Fruit fly (Drosophila melanogaster) whole organism, embryonic: Measurements from ENCODE around the gene CG44261.

Experiments used
- CG10209 ChIP-seq: fragments of 200-800 bp; sonication (Bioruptor generic); optimal IDR thresholded peaks from 3 replicates; lab custom pipeline; 2017; ENCODE audit warnings: missing biosample characterization, mild to moderate bottlenecking, missing genetic modification characterization, missing genetic modification reagents
- CG11696 ChIP-seq: fragments of 200-800 bp; sonication (Bioruptor generic); IDR thresholded peaks from 2 replicates; pipeline ENCODE4 v1.3.6; 2022; ENCODE audit warnings: missing biosample characterization, missing genetic modification characterization
- CG12744 ChIP-seq: fragments of 200-800 bp; sonication (Bioruptor generic); optimal IDR thresholded peaks from 2 replicates; lab custom pipeline; 2016; ENCODE audit warnings: missing biosample characterization, missing genetic modification characterization
- CG13624 ChIP-seq: fragments of 200-800 bp; sonication (Bioruptor generic); optimal IDR thresholded peaks from 2 replicates; lab custom pipeline; 2016; ENCODE audit warnings: missing biosample characterization, missing genetic modification characterization
- CG14441 ChIP-seq: fragments of 200-800 bp; sonication (Bioruptor generic); IDR thresholded peaks from 2 replicates; pipeline ENCODE4 v1.3.6; 2022; ENCODE audit warnings: missing biosample characterization, missing genetic modification characterization
- CG15011 ChIP-seq: fragments of 200-800 bp; sonication (Bioruptor generic); optimal IDR thresholded peaks from 3 replicates; lab custom pipeline; 2018; ENCODE audit warnings: missing biosample characterization, mild to moderate bottlenecking, missing genetic modification characterization
- CG1647 ChIP-seq: fragments of 200-800 bp; sonication (Bioruptor generic); optimal IDR thresholded peaks from 3 replicates; lab custom pipeline; 2016; ENCODE audit warnings: missing biosample characterization, missing genetic modification characterization
- CG17612 ChIP-seq: fragments of 200-800 bp; sonication (Bioruptor generic); IDR thresholded peaks from 2 replicates; pipeline ENCODE4 v1.3.6; 2022; ENCODE audit warnings: missing biosample characterization, missing genetic modification characterization
- CG2678 ChIP-seq: fragments of 200-800 bp; sonication (Bioruptor generic); optimal IDR thresholded peaks from 3 replicates; lab custom pipeline; 2019; ENCODE audit warnings: missing biosample characterization, mild to moderate bottlenecking, missing genetic modification characterization, moderate library complexity
- CG2712 ChIP-seq: fragments of 200-800 bp; optimal IDR thresholded peaks from 3 replicates; lab custom pipeline; 2019; ENCODE audit warnings: missing biosample characterization, mild to moderate bottlenecking, missing genetic modification characterization, moderate library complexity
- CG31365 ChIP-seq: fragments of 200-800 bp; sonication (Bioruptor generic); optimal IDR thresholded peaks from 2 replicates; lab custom pipeline; 2018; ENCODE audit warnings: missing biosample characterization, mild to moderate bottlenecking, missing genetic modification characterization
- CG3995 ChIP-seq: fragments of 200-800 bp; sonication (Bioruptor generic); optimal IDR thresholded peaks from 3 replicates; lab custom pipeline; 2016; ENCODE audit warnings: missing biosample characterization, missing genetic modification characterization
- CG4820 ChIP-seq: fragments of 200-800 bp; sonication (Bioruptor generic); optimal IDR thresholded peaks from 3 replicates; lab custom pipeline; 2016; ENCODE audit warnings: missing biosample characterization, missing genetic modification characterization
- CG8290 ChIP-seq, 3 experiments: fragments of 200-800 bp; sonication (Bioruptor generic); optimal IDR thresholded peaks; 2 replicates each; lab custom pipeline; 2016 to 2019; ENCODE audit warnings: missing biosample characterization in 3 of 3, missing genetic modification characterization in 3 of 3, mild to moderate bottlenecking in 2 of 3, moderate library complexity in 1 of 3
- CG8359 ChIP-seq: fragments of 200-800 bp; sonication (Bioruptor generic); optimal IDR thresholded peaks from 2 replicates; lab custom pipeline; 2017; ENCODE audit warnings: missing biosample characterization, mild to moderate bottlenecking, missing genetic modification characterization, borderline replicate concordance
- CG8478 ChIP-seq: fragments of >200 bp; optimal IDR thresholded peaks from 2 replicates; lab custom pipeline; 2018
- Dip2 ChIP-seq: fragments of 200-800 bp; sonication (Bioruptor generic); IDR thresholded peaks from 2 replicates; pipeline ENCODE4 v1.3.6; 2022; ENCODE audit warnings: missing biosample characterization, missing genetic modification characterization
- Dip3 ChIP-seq: fragments of 200-800 bp; sonication (Bioruptor generic); optimal IDR thresholded peaks from 3 replicates; lab custom pipeline; 2016; ENCODE audit warnings: missing biosample characterization, missing genetic modification characterization
- Ets65A ChIP-seq: fragments of 200-800 bp; sonication (Bioruptor generic); peaks from one replicate; lab custom pipeline; 2016; ENCODE audit warnings: missing biosample characterization, missing genetic modification characterization
- Hsf ChIP-seq: fragments of 200-800 bp; sonication (Bioruptor generic); optimal IDR thresholded peaks from 3 replicates; lab custom pipeline; 2016; ENCODE audit warnings: missing biosample characterization, missing genetic modification characterization
- Max ChIP-seq: fragments of 200-800 bp; sonication (Bioruptor generic); optimal IDR thresholded peaks from 2 replicates; lab custom pipeline; 2016; ENCODE audit warnings: missing biosample characterization, mild to moderate bottlenecking, missing genetic modification characterization
- NC2β ChIP-seq: fragments of 200-800 bp; sonication (Bioruptor generic); optimal IDR thresholded peaks from 2 replicates; lab custom pipeline; 2016; ENCODE audit warnings: missing biosample characterization, missing genetic modification characterization
- NK7.1 ChIP-seq: fragments of 200-800 bp; sonication (Bioruptor generic); optimal IDR thresholded peaks from 3 replicates; lab custom pipeline; 2016; ENCODE audit warnings: missing biosample characterization, missing genetic modification characterization
- Nf-YA ChIP-seq: fragments of 200-800 bp; sonication (Bioruptor generic); IDR thresholded peaks from 2 replicates; pipeline ENCODE4 v1.3.6; 2022; ENCODE audit warnings: missing biosample characterization, missing genetic modification characterization
- Sry-δ ChIP-seq: fragments of 200-800 bp; sonication (Bioruptor generic); optimal IDR thresholded peaks from 2 replicates; lab custom pipeline; 2016; ENCODE audit warnings: missing biosample characterization, missing genetic modification characterization
- Vsx1 ChIP-seq: fragments of 200-800 bp; sonication (Bioruptor generic); optimal IDR thresholded peaks from 2 replicates; lab custom pipeline; 2017; ENCODE audit warnings: missing biosample characterization, mild to moderate bottlenecking, missing genetic modification characterization, missing genetic modification reagents
- ap ChIP-seq: fragments of 200-800 bp; sonication (Bioruptor generic); IDR thresholded peaks from 2 replicates; pipeline ENCODE4 v1.3.6; 2022; ENCODE audit warnings: missing biosample characterization, missing genetic modification characterization
- az2 ChIP-seq: fragments of 200-800 bp; sonication (Bioruptor generic); optimal IDR thresholded peaks from 3 replicates; lab custom pipeline; 2016; ENCODE audit warnings: missing biosample characterization, missing genetic modification characterization
- bsh ChIP-seq, 2 experiments: fragments of 200-800 bp; sonication (Bioruptor generic); optimal IDR thresholded peaks; 2 replicates each; lab custom pipeline; 2017 to 2018; ENCODE audit warnings: mild to moderate bottlenecking in 2 of 2, missing biosample characterization in 2 of 2, missing genetic modification characterization in 2 of 2, moderate library complexity in 1 of 2
- btn ChIP-seq: fragments of 200-800 bp; sonication (Bioruptor generic); optimal IDR thresholded peaks from 2 replicates; lab custom pipeline; 2016; ENCODE audit warnings: missing biosample characterization, missing genetic modification characterization
- chn ChIP-seq: fragments of 200-800 bp; sonication (Bioruptor generic); optimal IDR thresholded peaks from 2 replicates; lab custom pipeline; 2016; ENCODE audit warnings: missing biosample characterization, missing genetic modification characterization
- dmrt11E ChIP-seq: fragments of 200-800 bp; sonication (Bioruptor generic); optimal IDR thresholded peaks from 3 replicates; lab custom pipeline; 2018; ENCODE audit warnings: missing biosample characterization, mild to moderate bottlenecking, missing genetic modification characterization, moderate library complexity
- fd64A ChIP-seq: fragments of 200-800 bp; sonication (Bioruptor generic); optimal IDR thresholded peaks from 3 replicates; lab custom pipeline; 2018; ENCODE audit warnings: missing biosample characterization, mild to moderate bottlenecking, missing genetic modification characterization
- fd96Cb ChIP-seq: fragments of 200-800 bp; sonication (Bioruptor generic); optimal IDR thresholded peaks from 2 replicates; lab custom pipeline; 2018; ENCODE audit warnings: missing biosample characterization, mild to moderate bottlenecking, missing genetic modification characterization, moderate library complexity
- grn ChIP-seq: fragments of 200-800 bp; sonication (Bioruptor generic); optimal IDR thresholded peaks from 3 replicates; lab custom pipeline; 2017; ENCODE audit warnings: missing biosample characterization, missing genetic modification characterization
- hbn ChIP-seq: fragments of 200-800 bp; sonication (Bioruptor generic); IDR thresholded peaks from 2 replicates; pipeline ENCODE4 v1.3.6; 2022; ENCODE audit warnings: missing biosample characterization, missing genetic modification characterization; ENCODE audit not compliant: partially characterized antibody
- her ChIP-seq: fragments of 200-800 bp; sonication (Bioruptor generic); optimal IDR thresholded peaks from 2 replicates; lab custom pipeline; 2016; ENCODE audit warnings: missing biosample characterization, missing genetic modification characterization
- hth ChIP-seq: fragments of >200 bp; optimal IDR thresholded peaks from 2 replicates; lab custom pipeline; 2017; ENCODE audit warnings: inconsistent platforms
- ken ChIP-seq: fragments of 200-800 bp; sonication (Bioruptor generic); IDR thresholded peaks from 3 replicates; pipeline ENCODE4 v1.3.6; 2022; ENCODE audit warnings: missing biosample characterization, missing genetic modification characterization
- lilli ChIP-seq: fragments of 200-800 bp; sonication (Bioruptor generic); optimal IDR thresholded peaks from 3 replicates; lab custom pipeline; 2016; ENCODE audit warnings: missing biosample characterization, missing genetic modification characterization
- lov ChIP-seq, 2 experiments: fragments of 200-800 bp in 1 of 2; fragments of >200 bp in 1 of 2; sonication (Bioruptor generic) in 1 of 2; IDR thresholded peaks in 1 of 2; optimal IDR thresholded peaks in 1 of 2; 2 replicates in 1 of 2; 3 replicates in 1 of 2; pipeline versions ENCODE4 v1.3.6 to Lab custom; 2017 to 2022; ENCODE audit warnings: missing biosample characterization in 1 of 2, missing genetic modification characterization in 1 of 2
- onecut ChIP-seq: fragments of 200-800 bp; sonication (Bioruptor generic); IDR thresholded peaks from 2 replicates; pipeline ENCODE4 v1.3.6; 2022; ENCODE audit warnings: missing biosample characterization, missing genetic modification characterization
- pho ChIP-seq: fragments of 200-800 bp; sonication (Bioruptor generic); optimal IDR thresholded peaks from 2 replicates; lab custom pipeline; 2016; ENCODE audit warnings: missing biosample characterization, missing genetic modification characterization
- seq ChIP-seq: fragments of 200-800 bp; sonication (Bioruptor generic); IDR thresholded peaks from 2 replicates; pipeline ENCODE4 v1.3.6; 2022; ENCODE audit warnings: missing biosample characterization, missing genetic modification characterization
- tna ChIP-seq: fragments of 200-800 bp; sonication (Bioruptor generic); IDR thresholded peaks from 2 replicates; pipeline ENCODE4 v1.3.6; 2022; ENCODE audit warnings: missing biosample characterization, missing genetic modification characterization; ENCODE audit not compliant: partially characterized antibody
- toy ChIP-seq: fragments of 200-800 bp; sonication (Bioruptor generic); IDR thresholded peaks from 2 replicates; pipeline ENCODE4 v1.3.6; 2022; ENCODE audit warnings: missing biosample characterization, missing genetic modification characterization
- trem ChIP-seq: fragments of 200-800 bp; optimal IDR thresholded peaks from 3 replicates; lab custom pipeline; 2019; ENCODE audit warnings: missing biosample characterization, mild to moderate bottlenecking, missing genetic modification characterization, moderate library complexity
- ttk ChIP-seq: fragments of 200-800 bp; sonication (Bioruptor generic); IDR thresholded peaks from 2 replicates; pipeline ENCODE4 v2.1.2; 2022; ENCODE audit warnings: missing biosample characterization, missing genetic modification characterization
- unpg ChIP-seq: fragments of 200-800 bp; sonication (Bioruptor generic); optimal IDR thresholded peaks from 3 replicates; lab custom pipeline; 2018; ENCODE audit warnings: missing biosample characterization, mild to moderate bottlenecking, missing genetic modification characterization, moderate library complexity
- zf30C ChIP-seq: fragments of 200-800 bp; sonication (Bioruptor generic); optimal IDR thresholded peaks from 3 replicates; lab custom pipeline; 2018; ENCODE audit warnings: missing biosample characterization, mild to moderate bottlenecking, missing genetic modification characterization

The CG44261 gene

DNA sequence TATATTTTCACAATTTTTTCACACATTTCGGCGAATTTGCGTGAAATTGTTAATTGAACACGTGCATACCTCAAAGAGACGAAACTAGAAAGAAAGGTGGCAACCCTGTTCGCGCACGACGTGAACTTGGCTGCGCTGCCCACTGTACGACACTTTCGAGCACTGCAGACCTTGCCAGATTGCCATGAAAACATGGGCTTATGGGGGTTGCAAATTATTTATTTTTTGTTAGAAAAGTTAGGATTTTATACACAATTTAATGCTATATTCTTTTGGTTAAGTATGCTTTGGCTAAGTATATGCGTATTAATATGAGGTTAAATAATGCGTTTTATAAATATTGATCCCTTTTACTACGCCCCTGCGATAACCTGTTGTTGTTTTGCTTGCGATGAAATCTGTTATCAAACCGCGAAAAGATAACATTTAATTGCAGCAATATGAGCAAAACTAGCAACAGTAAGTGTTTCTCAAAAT, 6.8 kb downstream of the CG44261 start, which contains the start of the genes RpL34b and CG8132 (continued):
- TF ChIP-seq dmrt11E (tag; lab: Kevin White, UChicago) = peak; percentile 92
- peak; percentile 94 for TF ChIP-seq grn
- peak; percentile 97 for TF ChIP-seq unpg (GFP tag; lab: Kevin White, UChicago)
- peak; percentile 95 for TF ChIP-seq CG12744
- peak; percentile 73 for TF ChIP-seq CG31365 (tag; lab: Kevin White, UChicago)
- peak; percentile 94 for TF ChIP-seq az2
- TF ChIP-seq bsh (GFP tag; optimal IDR thresholded peaks at IDR 0.05; lab: Kevin White, UChicago) = peak; percentile 47 to 93
- TF ChIP-seq ken (GFP tag; lab: Robert Waterston, UW) = peak; percentile 98
- TF ChIP-seq NK7.1 (GFP tag; lab: Kevin White, UChicago) = peak; percentile 92
- peak; percentile 55 for TF ChIP-seq btn (GFP tag; lab: Kevin White, UChicago)
- TF ChIP-seq trem (tag; lab: Kevin White, UChicago) = peak; percentile 95
- TF ChIP-seq pho = peak; percentile 97
- TF ChIP-seq Nf-YA (GFP tag; lab: Robert Waterston, UW) = peak; percentile 83
- TF ChIP-seq toy (GFP tag; lab: Robert Waterston, UW) = peak; percentile 82
- no peak for TF ChIP-seq hbn
- peak; percentile 85 for TF ChIP-seq fd64A (GFP tag; lab: Kevin White, UChicago)
- TF ChIP-seq CG2712 (tag; lab: Kevin White, UChicago) = peak; percentile 97
- peak; percentile 97 for TF ChIP-seq CG13624 (GFP tag; lab: Kevin White, UChicago)
- peak; percentile 78 for TF ChIP-seq Sry-δ (GFP tag; lab: Kevin White, UChicago)
- TF ChIP-seq NC2β (GFP tag; lab: Kevin White, UChicago) = peak; percentile 98
- TF ChIP-seq Vsx1 = peak; percentile 91
- peak; percentile 98 for TF ChIP-seq Max (GFP tag; lab: Kevin White, UChicago)
- peak; percentile 80 for TF ChIP-seq CG8359 (GFP tag; lab: Kevin White, UChicago)
- peak; percentile 89 for TF ChIP-seq CG11696 (GFP tag; lab: Robert Waterston, UW)
- no peak for TF ChIP-seq CG8478 (lab: Kevin White, UChicago)
- peak; percentile 97 for TF ChIP-seq Hsf (GFP tag; lab: Kevin White, UChicago)
- TF ChIP-seq CG3995 (GFP tag; lab: Kevin White, UChicago) = peak; percentile 80
- peak; percentile 95 for TF ChIP-seq CG1647 (GFP tag; lab: Kevin White, UChicago)
- TF ChIP-seq tna (GFP tag; lab: Robert Waterston, UW) = no peak; the same call in 1 of the 2 replicates
- TF ChIP-seq lov (optimal IDR thresholded peaks at IDR 0.05; lab: Kevin White, UChicago) = no peak
- peak; percentile 94 for TF ChIP-seq lov (GFP tag; IDR thresholded peaks at IDR 0.05; lab: Robert Waterston, UW)
- no peak for TF ChIP-seq hth (lab: Kevin White, UChicago)
- TF ChIP-seq CG17612 (GFP tag; lab: Robert Waterston, UW) = peak; percentile 91
- TF ChIP-seq lilli (GFP tag; lab: Kevin White, UChicago) = peak; percentile 97
- TF ChIP-seq CG4820 = peak; percentile 90
- TF ChIP-seq onecut = peak; percentile 88
- TF ChIP-seq ap (GFP tag; lab: Robert Waterston, UW) = peak; percentile 86
- TF ChIP-seq her (GFP tag; lab: Kevin White, UChicago) = peak; percentile 94
- TF ChIP-seq Ets65A (GFP tag; lab: Kevin White, UChicago) = peak; percentile 100
- TF ChIP-seq CG15011 (GFP tag; lab: Kevin White, UChicago) = peak; percentile 92
- TF ChIP-seq Dip3 = peak; percentile 95
- TF ChIP-seq fd96Cb (tag; lab: Kevin White, UChicago) = peak; percentile 90
- peak; percentile 95 for TF ChIP-seq CG14441
- TF ChIP-seq seq (GFP tag; lab: Robert Waterston, UW) = peak; percentile 94
- TF ChIP-seq CG10209 (GFP tag; lab: Kevin White, UChicago) = peak; percentile 96
- TF ChIP-seq CG8290 (GFP tag; optimal IDR thresholded peaks at IDR 0.05; lab: Kevin White, UChicago) = peak; percentile 95
- TF ChIP-seq CG8290 (tag; optimal IDR thresholded peaks at IDR 0.05; lab: Kevin White, UChicago) = peak; percentile 92 to 97
- TF ChIP-seq chn (GFP tag; lab: Kevin White, UChicago) = peak; percentile 97
- peak; percentile 95 for TF ChIP-seq ttk
- peak; percentile 34; the same call in 1 of the 2 replicates for TF ChIP-seq Dip2 (GFP tag; lab: Robert Waterston, UW)
- TF ChIP-seq CG2678 (tag; lab: Kevin White, UChicago) = peak; percentile 95
- peak; percentile 62 for TF ChIP-seq zf30C
